Fruit fly (Drosophila melanogaster): ENCODE results near the gene Nost.

Nost gene

dm6 chrX:9067754-9068477, 37.9 kb downstream of the Nost start, which contains the start of gene CG15365 (continued):
- TF ChIP-seq Met (GFP tag; optimal IDR thresholded peaks at IDR 0.05) = peak; percentile 41
- TF ChIP-seq CG8632 (GFP tag; optimal IDR thresholded peaks at IDR 0.05) = no peak
- TF ChIP-seq Eip75B (GFP tag; optimal IDR thresholded peaks at IDR 0.05) = no peak
- peak; percentile 42 for TF ChIP-seq OdsH (GFP tag; optimal IDR thresholded peaks at IDR 0.05)
- no peak for TF ChIP-seq ss (GFP tag; optimal IDR thresholded peaks at IDR 0.05)
- peak; percentile 38 for TF ChIP-seq acj6 (GFP tag; optimal IDR thresholded peaks at IDR 0.05)
- no peak for TF ChIP-seq CG8319 (GFP tag; optimal IDR thresholded peaks at IDR 0.05)
- peak; percentile 7 for TF ChIP-seq CG3919 (GFP tag; optimal IDR thresholded peaks at IDR 0.05)
- no peak for TF ChIP-seq Lpt (GFP tag; optimal IDR thresholded peaks at IDR 0.05)
- TF ChIP-seq Sox15 (GFP tag; optimal IDR thresholded peaks at IDR 0.05) = peak; percentile 1
- TF ChIP-seq CG15336 (GFP tag; IDR thresholded peaks at IDR 0.05) = peak; percentile 39; the same call in 1 of the 2 replicates
- TF ChIP-seq CG3032 (tag; optimal IDR thresholded peaks at IDR 0.05) = peak; percentile 29
- TF ChIP-seq pdm3 (GFP tag; optimal IDR thresholded peaks at IDR 0.05) = peak; percentile 51
- no peak for TF ChIP-seq CG11294 (GFP tag; IDR thresholded peaks at IDR 0.05)
- no peak for TF ChIP-seq fkh (GFP tag; optimal IDR thresholded peaks at IDR 0.05)
- TF ChIP-seq Hr39 (GFP tag; optimal IDR thresholded peaks at IDR 0.05) = peak; percentile 23
- TF ChIP-seq CG16779 (tag; optimal IDR thresholded peaks at IDR 0.05) = no peak
- peak; percentile 40 for TF ChIP-seq CG6792 (GFP tag; optimal IDR thresholded peaks at IDR 0.05)
- TF ChIP-seq CG6163 (GFP tag; IDR thresholded peaks at IDR 0.05) = peak; percentile 29; the same call in 1 of the 3 replicates
- TF ChIP-seq salr (GFP tag; optimal IDR thresholded peaks at IDR 0.05) = peak; percentile 9 to 16
- TF ChIP-seq Sox102F (GFP tag; optimal IDR thresholded peaks at IDR 0.05) = peak; percentile 52
- no peak for TF ChIP-seq CG10669 (GFP tag; optimal IDR thresholded peaks at IDR 0.05)
- TF ChIP-seq CG6808 (GFP tag; optimal IDR thresholded peaks at IDR 0.05) = no peak
- peak; percentile 5 for TF ChIP-seq fd59A (GFP tag; optimal IDR thresholded peaks at IDR 0.05)
- peak; percentile 34 for TF ChIP-seq topi (GFP tag; optimal IDR thresholded peaks at IDR 0.05)
- TF ChIP-seq lz (GFP tag; optimal IDR thresholded peaks at IDR 0.05) = peak; percentile 30
- peak; percentile 80 for TF ChIP-seq svp (GFP tag)
- peak; percentile 45 for TF ChIP-seq CG31627 (GFP tag; optimal IDR thresholded peaks at IDR 0.05)
- TF ChIP-seq Smox (GFP tag; optimal IDR thresholded peaks at IDR 0.05) = peak; percentile 66
- TF ChIP-seq CG32006 (GFP tag; optimal IDR thresholded peaks at IDR 0.05) = peak; percentile 47
- no peak for TF ChIP-seq CG11762 (GFP tag; optimal IDR thresholded peaks at IDR 0.05; ENCODE audit: insufficient read depth)
- no peak for TF ChIP-seq Ets96B (tag; optimal IDR thresholded peaks at IDR 0.05)
- peak; percentile 2 for TF ChIP-seq CG4318 (GFP tag; optimal IDR thresholded peaks at IDR 0.05)
- TF ChIP-seq CG1621 (tag; optimal IDR thresholded peaks at IDR 0.05) = no peak
- TF ChIP-seq CG11902 (GFP tag; optimal IDR thresholded peaks at IDR 0.05) = no peak
- peak; percentile 43; the same call in 2 of the 3 replicates for TF ChIP-seq eg (GFP tag; IDR thresholded peaks at IDR 0.05)
- peak; percentile 66 for TF ChIP-seq esn (GFP tag; optimal IDR thresholded peaks at IDR 0.05)
- TF ChIP-seq Hr38 (GFP tag; optimal IDR thresholded peaks at IDR 0.05) = no peak
- no peak for TF ChIP-seq CG6854 (GFP tag; optimal IDR thresholded peaks at IDR 0.05)

- TF ChIP-seq fd59A (GFP tag; optimal IDR thresholded peaks at IDR 0.05) (peak; percentile 68), CG15336 (GFP tag; IDR thresholded peaks at IDR 0.05) (peak; percentile 69), CG1621 (tag; optimal IDR thresholded peaks at IDR 0.05) (peak; percentile 82), salr (GFP tag; optimal IDR thresholded peaks at IDR 0.05) (peak in 1 of 2 experiments; percentile 77), Sox14 (GFP tag; optimal IDR thresholded peaks at IDR 0.05) (peak; percentile 53), CG7368 (GFP tag; optimal IDR thresholded peaks at IDR 0.05) (peak; percentile 49), CG3919 (GFP tag; optimal IDR thresholded peaks at IDR 0.05) (peak; percentile 51), Ets96B (tag; optimal IDR thresholded peaks at IDR 0.05) (peak; percentile 78), fkh (GFP tag; optimal IDR thresholded peaks at IDR 0.05) (no peak), CG16779 (tag; optimal IDR thresholded peaks at IDR 0.05) (peak; percentile 41), Hr4 (GFP tag; optimal IDR thresholded peaks at IDR 0.05) (peak; percentile 33), Ets21C (GFP tag; optimal IDR thresholded peaks at IDR 0.05) (no peak), spab (GFP tag; optimal IDR thresholded peaks at IDR 0.05) (peak; percentile 63), cyc (GFP tag; optimal IDR thresholded peaks at IDR 0.05) (no peak), CG10631 (GFP tag; optimal IDR thresholded peaks at IDR 0.05) (peak; percentile 52), CG11762 (GFP tag; optimal IDR thresholded peaks at IDR 0.05; ENCODE audit: insufficient read depth) (peak; percentile 6), Sox15 (GFP tag; optimal IDR thresholded peaks at IDR 0.05) (no peak), CG32006 (GFP tag; optimal IDR thresholded peaks at IDR 0.05) (peak; percentile 74), svp (GFP tag) (peak; percentile 68), CG31627 (GFP tag; optimal IDR thresholded peaks at IDR 0.05) (peak; percentile 33), fd85E (GFP tag; optimal IDR thresholded peaks at IDR 0.05) (no peak), CG6792 (GFP tag; optimal IDR thresholded peaks at IDR 0.05) (peak; percentile 46), pdm3 (GFP tag; optimal IDR thresholded peaks at IDR 0.05) (peak; percentile 55), Blimp-1 (GFP tag; optimal IDR thresholded peaks at IDR 0.05) (no peak)
Measured at dm6 chrX:9068822-9069221, 38.8 kb downstream of the Nost start.

All from whole organism, prepupa.